Fruit fly (Drosophila melanogaster) whole organism, wandering third instar larva: Measurements from ENCODE around the gene CG44044.

Experiments
- CG32264 ChIP-seq: fragments of 200-800 bp; sonication (Bioruptor generic); optimal IDR thresholded peaks from 2 replicates; lab custom pipeline; 2016; ENCODE audit warnings: missing biosample characterization, missing genetic modification characterization
- CrebA ChIP-seq: fragments of 200-800 bp; sonication (Bioruptor generic); optimal IDR thresholded peaks from 2 replicates; lab custom pipeline; 2016; ENCODE audit warnings: missing biosample characterization, mild to moderate bottlenecking, missing genetic modification characterization, borderline replicate concordance
- Dfd ChIP-seq: fragments of >200 bp; optimal IDR thresholded peaks from 2 replicates; lab custom pipeline; 2017; ENCODE audit warnings: missing biosample characterization, missing genetic modification characterization
- GATAd ChIP-seq: sonication (Bioruptor generic); optimal IDR thresholded peaks from 2 replicates; lab custom pipeline; 2016; ENCODE audit warnings: missing biosample characterization, missing genetic modification characterization
- HLH106 ChIP-seq: fragments of 200-800 bp; optimal IDR thresholded peaks from 3 replicates; lab custom pipeline; 2019; ENCODE audit warnings: missing biosample characterization, mild to moderate bottlenecking, missing genetic modification characterization, moderate library complexity
- Hnf4 ChIP-seq: fragments of 200-800 bp; sonication (Bioruptor generic); optimal IDR thresholded peaks from 2 replicates; lab custom pipeline; 2016; ENCODE audit warnings: missing biosample characterization, mild to moderate bottlenecking, missing genetic modification characterization
- Hr78 ChIP-seq: fragments of >200 bp; optimal IDR thresholded peaks from 2 replicates; lab custom pipeline; 2017; ENCODE audit warnings: missing biosample characterization, missing genetic modification characterization
- Hr83 ChIP-seq: fragments of 200-300 bp; sonication (Bioruptor generic); optimal IDR thresholded peaks from 2 replicates; lab custom pipeline; 2016; ENCODE audit warnings: missing biosample characterization, mild to moderate bottlenecking, missing genetic modification characterization, moderate library complexity; ENCODE audit not compliant: poor library complexity, severe bottlenecking
- Jra ChIP-seq: sonication (Bioruptor generic); optimal IDR thresholded peaks from 2 replicates; lab custom pipeline; 2016; ENCODE audit warnings: missing biosample characterization, missing genetic modification characterization
- Mio ChIP-seq: sonication (Bioruptor generic); optimal IDR thresholded peaks from 2 replicates; lab custom pipeline; 2016; ENCODE audit warnings: missing biosample characterization, missing genetic modification characterization
- Myc ChIP-seq: fragments of >200 bp; optimal IDR thresholded peaks from 2 replicates; lab custom pipeline; 2017
- N ChIP-seq: fragments of >200 bp; optimal IDR thresholded peaks from 2 replicates; lab custom pipeline; 2018; ENCODE audit warnings: missing biosample characterization, missing external identifiers, missing genetic modification characterization
- OdsH ChIP-seq: fragments of 200-800 bp; sonication (Bioruptor generic); optimal IDR thresholded peaks from 2 replicates; lab custom pipeline; 2016; ENCODE audit warnings: missing biosample characterization, mild to moderate bottlenecking, missing genetic modification characterization
- Rel ChIP-seq, 2 experiments: fragments of 200-800 bp; sonication (Bioruptor generic) in 1 of 2; optimal IDR thresholded peaks; 2 replicates in 1 of 2; 3 replicates in 1 of 2; lab custom pipeline; 2016 to 2019; ENCODE audit warnings: mild to moderate bottlenecking in 2 of 2, missing biosample characterization in 2 of 2, missing genetic modification characterization in 2 of 2, moderate library complexity in 1 of 2
- Sp1 ChIP-seq: fragments of 200-800 bp; sonication (Bioruptor generic); optimal IDR thresholded peaks from 3 replicates; lab custom pipeline; 2019; ENCODE audit warnings: missing biosample characterization, mild to moderate bottlenecking, missing genetic modification characterization, moderate library complexity
- br ChIP-seq: fragments of 200-800 bp; sonication (Bioruptor generic); optimal IDR thresholded peaks from 2 replicates; lab custom pipeline; 2016; ENCODE audit warnings: missing biosample characterization, missing genetic modification characterization
- ey ChIP-seq: fragments of 200-800 bp; sonication (Bioruptor generic); optimal IDR thresholded peaks from 2 replicates; lab custom pipeline; 2016; ENCODE audit warnings: missing biosample characterization, missing genetic modification characterization
- foxo ChIP-seq, 2 experiments: fragments of 200-800 bp; sonication (Bioruptor generic); optimal IDR thresholded peaks; 2 replicates in 1 of 2; 3 replicates in 1 of 2; lab custom pipeline; 2016 to 2017; ENCODE audit warnings: missing biosample characterization in 2 of 2, missing genetic modification characterization in 2 of 2
- fru ChIP-seq: fragments of 200-800 bp; sonication (Bioruptor generic); optimal IDR thresholded peaks from 3 replicates; lab custom pipeline; 2016; ENCODE audit warnings: missing biosample characterization, mild to moderate bottlenecking, missing genetic modification characterization
- h ChIP-seq: fragments of 200-800 bp; sonication (Bioruptor generic); optimal IDR thresholded peaks from 3 replicates; lab custom pipeline; 2016; ENCODE audit warnings: missing biosample characterization, mild to moderate bottlenecking, missing genetic modification characterization
- jim ChIP-seq: fragments of 175-275, 200-325 bp; sonication (Bioruptor generic); optimal IDR thresholded peaks from 2 replicates; lab custom pipeline; 2016; ENCODE audit warnings: missing biosample characterization, mild to moderate bottlenecking, missing genetic modification characterization
- lola ChIP-seq: fragments of >200 bp; optimal IDR thresholded peaks from 2 replicates; lab custom pipeline; 2017; ENCODE audit warnings: missing biosample characterization, missing genetic modification characterization
- pan ChIP-seq: fragments of >200 bp; optimal IDR thresholded peaks from 2 replicates; lab custom pipeline; 2017
- rgr ChIP-seq: fragments of 200-800 bp; sonication (Bioruptor generic); optimal IDR thresholded peaks from 3 replicates; lab custom pipeline; 2016; ENCODE audit warnings: missing biosample characterization, mild to moderate bottlenecking, missing genetic modification characterization
- sage ChIP-seq: fragments of 200-800 bp; sonication (Bioruptor generic); optimal IDR thresholded peaks from 2 replicates; lab custom pipeline; 2016; ENCODE audit warnings: missing biosample characterization, mild to moderate bottlenecking, missing genetic modification characterization
- usp ChIP-seq: fragments of >200 bp; optimal IDR thresholded peaks from 2 replicates; lab custom pipeline; 2017; ENCODE audit warnings: missing biosample characterization, missing genetic modification characterization
- woc ChIP-seq: sonication (Bioruptor generic); optimal IDR thresholded peaks from 2 replicates; lab custom pipeline; 2016; ENCODE audit warnings: missing biosample characterization, mild to moderate bottlenecking, missing genetic modification characterization

CG44044 gene

dm6 chr3R:16336327-16337052, 14.9 kb downstream of the CG44044 start:
- TF ChIP-seq Hr78 (GFP tag; lab: Kevin White, UChicago) = no peak
- peak; percentile 16 for TF ChIP-seq HLH106
- peak; percentile 30 for TF ChIP-seq br (GFP tag; lab: Kevin White, UChicago)
- TF ChIP-seq Rel (GFP tag; optimal IDR thresholded peaks at IDR 0.05; lab: Kevin White, UChicago) = no peak
- TF ChIP-seq Rel (tag; optimal IDR thresholded peaks at IDR 0.05; lab: Kevin White, UChicago) = no peak
- TF ChIP-seq sage (GFP tag; lab: Kevin White, UChicago) = peak; percentile 48
- TF ChIP-seq usp (GFP tag; lab: Kevin White, UChicago) = no peak
- TF ChIP-seq ey = peak; percentile 39
- TF ChIP-seq Sp1 (GFP tag; lab: Kevin White, UChicago) = peak; percentile 9
- no peak for TF ChIP-seq Jra (GFP tag; lab: Kevin White, UChicago)
- peak in 1 of 2 experiments; percentile 40 for TF ChIP-seq foxo (GFP tag; optimal IDR thresholded peaks at IDR 0.05; lab: Kevin White, UChicago)
- TF ChIP-seq h (GFP tag; lab: Kevin White, UChicago) = peak; percentile 25
- TF ChIP-seq Hnf4 (GFP tag; lab: Kevin White, UChicago) = peak; percentile 8
- peak; percentile 46 for TF ChIP-seq woc
- TF ChIP-seq fru (GFP tag; lab: Kevin White, UChicago) = peak; percentile 47

dm6 chr3R:16337053-16337385, 15.4 kb downstream of the CG44044 start:
- no peak for TF ChIP-seq Jra (GFP tag; lab: Kevin White, UChicago)
- TF ChIP-seq ey = peak; percentile 48
- no peak for TF ChIP-seq CrebA (GFP tag; lab: Kevin White, UChicago)
- TF ChIP-seq pan = no peak
- no peak for TF ChIP-seq N
- TF ChIP-seq br (GFP tag; lab: Kevin White, UChicago) = peak; percentile 6
- TF ChIP-seq lola (GFP tag; lab: Kevin White, UChicago) = no peak
- peak; percentile 47 for TF ChIP-seq h (GFP tag; lab: Kevin White, UChicago)
- no peak for TF ChIP-seq CG32264 (GFP tag; lab: Kevin White, UChicago)
- no peak for TF ChIP-seq sage (GFP tag; lab: Kevin White, UChicago)
- no peak for TF ChIP-seq Hnf4 (GFP tag; lab: Kevin White, UChicago)
- no peak for TF ChIP-seq Hr78 (GFP tag; lab: Kevin White, UChicago)
- no peak for TF ChIP-seq Rel (GFP tag; optimal IDR thresholded peaks at IDR 0.05; lab: Kevin White, UChicago)
- TF ChIP-seq Rel (tag; optimal IDR thresholded peaks at IDR 0.05; lab: Kevin White, UChicago) = no peak
- TF ChIP-seq OdsH (GFP tag; lab: Kevin White, UChicago) = peak; percentile 5
- peak; percentile 37 for TF ChIP-seq fru (GFP tag; lab: Kevin White, UChicago)
- no peak for TF ChIP-seq Mio (GFP tag; lab: Kevin White, UChicago)
- peak in 1 of 2 experiments; percentile 36 for TF ChIP-seq foxo (GFP tag; optimal IDR thresholded peaks at IDR 0.05; lab: Kevin White, UChicago)
- TF ChIP-seq rgr (GFP tag; lab: Kevin White, UChicago) = peak; percentile 46
- no peak for TF ChIP-seq GATAd (GFP tag; lab: Kevin White, UChicago)
- TF ChIP-seq, all 38 proteins: peak for 7

DNA sequence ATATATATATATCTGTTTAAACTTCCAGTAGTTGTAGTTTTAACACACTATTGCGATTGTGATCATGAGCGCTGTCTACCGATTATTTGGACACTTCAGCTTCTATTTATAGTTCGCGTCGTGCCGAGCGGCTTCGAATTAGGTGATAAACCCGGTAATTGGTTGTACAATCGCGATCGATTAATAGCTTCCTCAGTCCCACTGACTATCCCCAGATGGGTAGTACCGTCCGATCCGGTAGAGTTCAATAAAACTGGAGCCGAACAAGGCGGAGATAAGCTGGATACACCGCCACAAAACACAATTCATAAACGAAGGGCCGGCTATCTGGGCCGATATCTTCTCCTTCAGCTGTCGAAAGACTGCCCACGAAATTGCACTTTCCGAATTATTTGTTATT, 16.2 kb downstream of the CG44044 start:
- no peak for TF ChIP-seq pan
- TF ChIP-seq OdsH (GFP tag; lab: Kevin White, UChicago) = no peak
- TF ChIP-seq Myc (lab: Kevin White, UChicago) = no peak
- TF ChIP-seq Rel (GFP tag; optimal IDR thresholded peaks at IDR 0.05; lab: Kevin White, UChicago) = no peak
- TF ChIP-seq Rel (tag; optimal IDR thresholded peaks at IDR 0.05; lab: Kevin White, UChicago) = no peak
- no peak for TF ChIP-seq usp (GFP tag; lab: Kevin White, UChicago)
- TF ChIP-seq sage (GFP tag; lab: Kevin White, UChicago) = no peak
- TF ChIP-seq HLH106 = no peak
- no peak for TF ChIP-seq br (GFP tag; lab: Kevin White, UChicago)
- TF ChIP-seq jim (GFP tag; lab: Kevin White, UChicago) = no peak
- no peak for TF ChIP-seq fru (GFP tag; lab: Kevin White, UChicago)
- no peak for TF ChIP-seq Dfd (GFP tag; lab: Kevin White, UChicago)
- no peak for TF ChIP-seq ey
- no peak for TF ChIP-seq CG32264 (GFP tag; lab: Kevin White, UChicago)

- peak; percentile 50 for TF ChIP-seq h (GFP tag; lab: Kevin White, UChicago)
- no peak for TF ChIP-seq OdsH (GFP tag; lab: Kevin White, UChicago)
- peak; percentile 33 for TF ChIP-seq Hr83 (GFP tag; lab: Kevin White, UChicago)
- peak; percentile 18 for TF ChIP-seq Sp1 (GFP tag; lab: Kevin White, UChicago)
- TF ChIP-seq jim (GFP tag; lab: Kevin White, UChicago) = peak; percentile 33
- peak in 1 of 2 experiments; percentile 15 for TF ChIP-seq foxo (GFP tag; optimal IDR thresholded peaks at IDR 0.05; lab: Kevin White, UChicago)
- TF ChIP-seq Dfd (GFP tag; lab: Kevin White, UChicago) = no peak
- TF ChIP-seq Rel (GFP tag; optimal IDR thresholded peaks at IDR 0.05; lab: Kevin White, UChicago) = no peak
- TF ChIP-seq Rel (tag; optimal IDR thresholded peaks at IDR 0.05; lab: Kevin White, UChicago) = peak; percentile 67
Observed at dm6 chr3R:16338342-16338741, 16.7 kb downstream of the CG44044 start.
